Fruit fly (Drosophila melanogaster) Kc167 (cell line): ENCODE measurements around the gene by.

Source experiments
- Sin3A ChIP-seq: fragments of >200 bp; optimal IDR thresholded peaks from 2 replicates; lab custom pipeline; 2018; ENCODE audit warnings: missing external identifiers
- insv ChIP-seq: fragments of >200 bp; optimal IDR thresholded peaks from 3 replicates; lab custom pipeline; 2018; ENCODE audit warnings: missing external identifiers
- psq ChIP-seq: fragments of >200 bp; optimal IDR thresholded peaks from 2 replicates; lab custom pipeline; 2017; ENCODE audit warnings: missing external identifiers

DNA sequence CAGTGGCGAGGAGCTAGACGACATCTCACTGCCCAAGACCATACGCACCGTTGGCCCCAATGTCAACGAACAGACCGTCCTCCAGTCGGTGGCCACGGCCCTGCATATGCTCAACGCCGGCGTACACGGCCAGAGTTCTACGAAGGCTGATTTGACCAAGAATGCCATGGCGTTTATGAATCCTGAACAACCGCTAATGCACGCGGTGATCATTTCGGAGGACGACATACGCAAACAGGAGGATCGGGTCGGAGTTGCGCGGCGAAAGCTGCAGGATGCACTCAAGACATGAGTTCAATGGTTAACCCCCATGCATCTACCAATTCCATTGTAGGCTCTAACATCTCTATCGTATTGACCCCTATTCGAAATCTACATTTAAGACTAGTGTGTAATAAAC lies 28.3 kb upstream of the by start:
- no peak for TF ChIP-seq Sin3A (lab: Kevin White, UChicago)
- no peak for TF ChIP-seq psq (lab: Kevin White, UChicago)
- no peak for TF ChIP-seq insv (lab: Kevin White, UChicago)
